Worm (Caenorhabditis elegans) whole organism, midembryonic: ENCODE results near the gene F35D2.6.

Experiments
- T22C8.4 ChIP-seq: fragments of 200-800 bp; sonication (Bioruptor generic); IDR thresholded peaks from 2 replicates; pipeline ENCODE4 v1.3.6; 2022; ENCODE audit warnings: missing genetic modification characterization, missing compliant biosample characterization
- cog-1 ChIP-seq: sonication (generic microtip); optimal IDR thresholded peaks from 2 replicates; lab custom pipeline; 2016; ENCODE audit warnings: missing genetic modification characterization, missing compliant biosample characterization
- flt-1 ChIP-seq: fragments of 200-800 bp; sonication (Bioruptor generic); IDR thresholded peaks from 2 replicates; pipeline ENCODE4 v1.3.6; 2022; ENCODE audit warnings: missing genetic modification characterization, missing compliant biosample characterization
- klf-2 ChIP-seq: fragments of 200-800 bp; sonication (Bioruptor generic); conservative IDR thresholded peaks from 2 replicates; pipeline ENCODE4 v1.3.6; 2022; ENCODE audit warnings: missing genetic modification reagents, missing genetic modification characterization, missing compliant biosample characterization
- med-1 ChIP-seq: sonication (generic microtip); optimal IDR thresholded peaks from 2 replicates; lab custom pipeline; 2017; ENCODE audit warnings: missing genetic modification characterization, mild to moderate bottlenecking, missing compliant biosample characterization, antibody characterized with exemption, missing genetic modification reagents; ENCODE audit not compliant: insufficient read depth
- ref-1 ChIP-seq: fragments of 200-800 bp; sonication (Bioruptor generic); conservative IDR thresholded peaks from 2 replicates; pipeline ENCODE4 v1.3.6; 2022; ENCODE audit warnings: missing genetic modification reagents, missing genetic modification characterization, missing compliant biosample characterization
- tab-1 ChIP-seq: fragments of 200-800 bp; sonication (Bioruptor generic); IDR thresholded peaks from 2 replicates; pipeline ENCODE4 v1.3.6; 2022; ENCODE audit warnings: missing genetic modification characterization, missing compliant biosample characterization
- ztf-23 ChIP-seq: fragments of 200-800 bp; sonication (Bioruptor generic); IDR thresholded peaks from 2 replicates; pipeline ENCODE4 v1.3.6; 2022; ENCODE audit warnings: missing genetic modification reagents, missing genetic modification characterization, missing compliant biosample characterization
- ztf-29 ChIP-seq: fragments of 200-800 bp; sonication (Bioruptor generic); IDR thresholded peaks from 2 replicates; pipeline ENCODE4 v1.3.6; 2022; ENCODE audit warnings: missing genetic modification reagents, missing genetic modification characterization, missing compliant biosample characterization

Gene F35D2.6

ce11 chrII:7577412-7577811, at the start of gene F35D2.6:
Gene F35D2.6, plus strand, starts transcription at chrII:7577712.
- no peak for TF ChIP-seq ztf-29 (GFP tag; lab: Robert Waterston, UW)
- no peak for TF ChIP-seq flt-1 (GFP tag; lab: Robert Waterston, UW)
- TF ChIP-seq ref-1 (GFP tag; lab: Robert Waterston, UW) = no peak

ce11 chrII:7528210-7528609, 49.3 kb upstream of the F35D2.6 start:
- no peak for TF ChIP-seq ztf-29 (GFP tag; lab: Robert Waterston, UW)
- no peak for TF ChIP-seq med-1 (GFP tag; lab: Kevin White, UChicago)
- TF ChIP-seq T22C8.4 (GFP tag; lab: Robert Waterston, UW) = no peak
- no peak for TF ChIP-seq flt-1 (GFP tag; lab: Robert Waterston, UW)
- no peak for TF ChIP-seq cog-1 (tag; lab: Kevin White, UChicago)
- no peak for TF ChIP-seq tab-1 (GFP tag; lab: Robert Waterston, UW)
- TF ChIP-seq ref-1 (GFP tag; lab: Robert Waterston, UW) = no peak
- no peak for TF ChIP-seq ztf-23 (GFP tag; lab: Robert Waterston, UW)

ce11 chrII:7529078-7529683, 48.3 kb upstream of the F35D2.6 start, which contains the start of gene ZK1290.5:
Gene ZK1290.5, plus strand, starts transcription at chrII:7529643.
- TF ChIP-seq klf-2 (GFP tag; lab: Robert Waterston, UW) (no peak), ref-1 (GFP tag; lab: Robert Waterston, UW) (no peak), T22C8.4 (GFP tag; lab: Robert Waterston, UW) (no peak), flt-1 (GFP tag; lab: Robert Waterston, UW) (no peak), cog-1 (tag; lab: Kevin White, UChicago) (peak; percentile 5)

- TF ChIP-seq ztf-29 (GFP tag; lab: Robert Waterston, UW) (no peak), ref-1 (GFP tag; lab: Robert Waterston, UW) (no peak), T22C8.4 (GFP tag; lab: Robert Waterston, UW) (no peak), cog-1 (tag; lab: Kevin White, UChicago) (no peak), flt-1 (GFP tag; lab: Robert Waterston, UW) (no peak), ztf-23 (GFP tag; lab: Robert Waterston, UW) (no peak), med-1 (GFP tag; lab: Kevin White, UChicago) (no peak), klf-2 (GFP tag; lab: Robert Waterston, UW) (no peak), tab-1 (GFP tag; lab: Robert Waterston, UW) (no peak)
Observed at ce11 chrII:7530944-7531343, 46.6 kb upstream of the F35D2.6 start, which contains the start of gene wrt-1. Gene wrt-1, plus strand, starts transcription at chrII:7530996.

ce11 chrII:7531478-7531877, 46.0 kb upstream of the F35D2.6 start:
- TF ChIP-seq ztf-29 (GFP tag; lab: Robert Waterston, UW) = no peak
- TF ChIP-seq flt-1 (GFP tag; lab: Robert Waterston, UW) = no peak
- no peak for TF ChIP-seq med-1 (GFP tag; lab: Kevin White, UChicago)
- TF ChIP-seq cog-1 (tag; lab: Kevin White, UChicago) = no peak
- TF ChIP-seq ref-1 (GFP tag; lab: Robert Waterston, UW) = no peak
- TF ChIP-seq klf-2 (GFP tag; lab: Robert Waterston, UW) = no peak
- no peak for TF ChIP-seq tab-1 (GFP tag; lab: Robert Waterston, UW)
- no peak for TF ChIP-seq T22C8.4 (GFP tag; lab: Robert Waterston, UW)
- TF ChIP-seq ztf-23 (GFP tag; lab: Robert Waterston, UW) = no peak

- TF ChIP-seq ztf-23 (GFP tag; lab: Robert Waterston, UW) (no peak), ztf-29 (GFP tag; lab: Robert Waterston, UW) (no peak), klf-2 (GFP tag; lab: Robert Waterston, UW) (no peak), T22C8.4 (GFP tag; lab: Robert Waterston, UW) (no peak), med-1 (GFP tag; lab: Kevin White, UChicago) (no peak), cog-1 (tag; lab: Kevin White, UChicago) (no peak), flt-1 (GFP tag; lab: Robert Waterston, UW) (no peak), ref-1 (GFP tag; lab: Robert Waterston, UW) (no peak), tab-1 (GFP tag; lab: Robert Waterston, UW) (no peak)
Observed at ce11 chrII:7534369-7534768, 43.1 kb upstream of the F35D2.6 start, which contains the start of gene wrt-10. Gene wrt-10, minus strand, starts transcription at chrII:7534563.

- TF ChIP-seq ref-1 (GFP tag; lab: Robert Waterston, UW) (no peak), med-1 (GFP tag; lab: Kevin White, UChicago) (no peak), ztf-29 (GFP tag; lab: Robert Waterston, UW) (no peak), tab-1 (GFP tag; lab: Robert Waterston, UW) (no peak), ztf-23 (GFP tag; lab: Robert Waterston, UW) (no peak), T22C8.4 (GFP tag; lab: Robert Waterston, UW) (no peak), flt-1 (GFP tag; lab: Robert Waterston, UW) (no peak), klf-2 (GFP tag; lab: Robert Waterston, UW) (no peak), cog-1 (tag; lab: Kevin White, UChicago) (no peak)
Observed at ce11 chrII:7534934-7535333, 42.6 kb upstream of the F35D2.6 start, which contains the start of gene ZK1290.13. Gene ZK1290.13, plus strand, starts transcription at chrII:7535006.

ce11 chrII:7537603-7538230, 39.8 kb upstream of the F35D2.6 start, which contains the start of gene nfi-1:
Gene nfi-1, plus strand, starts transcription at chrII:7538180.
- TF ChIP-seq klf-2 (GFP tag; lab: Robert Waterston, UW) (no peak), flt-1 (GFP tag; lab: Robert Waterston, UW) (no peak), ref-1 (GFP tag; lab: Robert Waterston, UW) (no peak), ztf-23 (GFP tag; lab: Robert Waterston, UW) (no peak), ztf-29 (GFP tag; lab: Robert Waterston, UW) (no peak), tab-1 (GFP tag; lab: Robert Waterston, UW) (no peak), cog-1 (tag; lab: Kevin White, UChicago) (no peak), T22C8.4 (GFP tag; lab: Robert Waterston, UW) (no peak)
